Worm (Caenorhabditis elegans) whole organism, late embryonic: Measurements from ENCODE around the gene sas-4.

Experiments
- F13H6.1 ChIP-seq: sonication (generic microtip); optimal IDR thresholded peaks from 2 replicates; lab custom pipeline; 2016; ENCODE audit warnings: missing genetic modification characterization, missing compliant biosample characterization
- K02D7.2 ChIP-seq: sonication (generic microtip); optimal IDR thresholded peaks from 2 replicates; lab custom pipeline; 2017; ENCODE audit warnings: mild to moderate bottlenecking, missing genetic modification characterization, missing compliant biosample characterization
- T23F11.4 ChIP-seq: fragments of 200-800 bp; sonication (Bioruptor generic); optimal IDR thresholded peaks from 2 replicates; lab custom pipeline; 2018; ENCODE audit warnings: mild to moderate bottlenecking, missing genetic modification characterization, missing compliant biosample characterization
- Y22D7AL.16 ChIP-seq: sonication (generic microtip); optimal IDR thresholded peaks from 2 replicates; lab custom pipeline; 2016; ENCODE audit warnings: missing genetic modification characterization, missing compliant biosample characterization
- ahr-1 ChIP-seq: sonication (generic microtip); optimal IDR thresholded peaks from 2 replicates; lab custom pipeline; 2016; ENCODE audit warnings: missing genetic modification characterization, missing compliant biosample characterization
- ama-1 ChIP-seq: fragments of 150-350 bp; optimal IDR thresholded peaks from 2 replicates; lab custom pipeline; 2014
- ceh-14 ChIP-seq: sonication (generic microtip); optimal IDR thresholded peaks from 2 replicates; lab custom pipeline; 2016; ENCODE audit warnings: missing genotype, missing genetic modification characterization, missing compliant biosample characterization
- ceh-18 ChIP-seq: sonication (generic microtip); optimal IDR thresholded peaks from 2 replicates; lab custom pipeline; 2016; ENCODE audit warnings: missing genetic modification characterization, missing compliant biosample characterization
- ceh-19 ChIP-seq: fragments of 200-800 bp; sonication (Bioruptor generic); optimal IDR thresholded peaks from 2 replicates; lab custom pipeline; 2018; ENCODE audit warnings: mild to moderate bottlenecking, missing genetic modification characterization, missing compliant biosample characterization
- ceh-2 ChIP-seq: sonication (generic microtip); optimal IDR thresholded peaks from 2 replicates; lab custom pipeline; 2016; ENCODE audit warnings: missing genotype, missing genetic modification characterization, missing compliant biosample characterization
- ceh-24 ChIP-seq: sonication (generic microtip); optimal IDR thresholded peaks from 2 replicates; lab custom pipeline; 2016; ENCODE audit warnings: mild to moderate bottlenecking, missing genetic modification characterization, missing compliant biosample characterization
- ceh-30 ChIP-seq: fragments of 150-350 bp; optimal IDR thresholded peaks from 2 replicates; lab custom pipeline; 2014; ENCODE audit warnings: missing biosample characterization, missing genetic modification characterization
- ceh-34 ChIP-seq: sonication (generic microtip); optimal IDR thresholded peaks from 2 replicates; lab custom pipeline; 2016; ENCODE audit warnings: mild to moderate bottlenecking, missing genetic modification characterization, missing compliant biosample characterization
- ceh-6 ChIP-seq: fragments of 200-800 bp; sonication (Bioruptor generic); optimal IDR thresholded peaks from 2 replicates; lab custom pipeline; 2018; ENCODE audit warnings: mild to moderate bottlenecking, missing genetic modification characterization, missing compliant biosample characterization
- che-1 ChIP-seq: sonication (generic microtip); optimal IDR thresholded peaks from 2 replicates; lab custom pipeline; 2016; ENCODE audit warnings: mild to moderate bottlenecking, missing genetic modification characterization, missing compliant biosample characterization
- dmd-4 ChIP-seq: sonication (generic microtip); optimal IDR thresholded peaks from 2 replicates; lab custom pipeline; 2016; ENCODE audit warnings: borderline replicate concordance, missing genetic modification characterization, missing compliant biosample characterization
- elt-2 ChIP-seq: sonication (generic microtip); optimal IDR thresholded peaks from 2 replicates; lab custom pipeline; 2016; ENCODE audit warnings: missing genetic modification reagents, missing genetic modification characterization, missing compliant biosample characterization
- elt-4 ChIP-seq: sonication (generic microtip); optimal IDR thresholded peaks from 2 replicates; lab custom pipeline; 2016; ENCODE audit warnings: missing genetic modification characterization, missing compliant biosample characterization
- eyg-1 ChIP-seq: sonication (generic microtip); optimal IDR thresholded peaks from 2 replicates; lab custom pipeline; 2016; ENCODE audit warnings: missing genotype, missing genetic modification characterization, missing compliant biosample characterization
- fax-1 ChIP-seq: sonication (generic microtip); optimal IDR thresholded peaks from 2 replicates; lab custom pipeline; 2016; ENCODE audit warnings: missing genotype, missing genetic modification characterization, missing compliant biosample characterization
- fkh-10 ChIP-seq: fragments of 150-350 bp; optimal IDR thresholded peaks from 2 replicates; lab custom pipeline; 2014; ENCODE audit warnings: missing biosample characterization, missing genetic modification reagents, missing genetic modification characterization
- fkh-6 ChIP-seq: sonication (generic microtip); optimal IDR thresholded peaks from 2 replicates; lab custom pipeline; 2016; ENCODE audit warnings: missing genetic modification characterization, missing compliant biosample characterization
- gmeb-2 ChIP-seq: sonication (generic microtip); optimal IDR thresholded peaks from 2 replicates; lab custom pipeline; 2016; ENCODE audit warnings: missing genetic modification characterization, inconsistent platforms, missing compliant biosample characterization
- hlh-13 ChIP-seq: fragments of 200-800 bp; sonication (Bioruptor generic); optimal IDR thresholded peaks from 2 replicates; lab custom pipeline; 2018; ENCODE audit warnings: mild to moderate bottlenecking, missing genetic modification characterization, missing compliant biosample characterization
- hlh-30 ChIP-seq: sonication (generic microtip); optimal IDR thresholded peaks from 2 replicates; lab custom pipeline; 2017; ENCODE audit warnings: antibody characterized with exemption, missing genetic modification characterization, missing compliant biosample characterization; ENCODE audit not compliant: insufficient read depth
- hlh-6 ChIP-seq: sonication (generic microtip); optimal IDR thresholded peaks from 2 replicates; lab custom pipeline; 2016; ENCODE audit warnings: missing genotype, missing genetic modification characterization, missing compliant biosample characterization
- hlh-8 ChIP-seq: sonication (generic microtip); optimal IDR thresholded peaks from 2 replicates; lab custom pipeline; 2016; ENCODE audit warnings: missing genotype, missing genetic modification characterization, missing compliant biosample characterization
- lin-11 ChIP-seq: fragments of 200-800 bp; sonication (Bioruptor generic); optimal IDR thresholded peaks from 2 replicates; lab custom pipeline; 2018; ENCODE audit warnings: mild to moderate bottlenecking, missing genetic modification characterization, missing compliant biosample characterization
- mec-3 ChIP-seq: sonication (generic microtip); optimal IDR thresholded peaks from 2 replicates; lab custom pipeline; 2016; ENCODE audit warnings: borderline replicate concordance, missing genetic modification characterization, missing compliant biosample characterization
- nfya-1 ChIP-seq: sonication (generic microtip); optimal IDR thresholded peaks from 2 replicates; lab custom pipeline; 2017; ENCODE audit warnings: missing genetic modification characterization, mild to moderate bottlenecking, missing compliant biosample characterization, antibody characterized with exemption, moderate library complexity
- nhr-11 ChIP-seq: fragments of 150-350 bp; optimal IDR thresholded peaks from 2 replicates; lab custom pipeline; 2014; ENCODE audit warnings: missing biosample characterization, missing genetic modification characterization
- nhr-232 ChIP-seq: sonication (generic microtip); optimal IDR thresholded peaks from 2 replicates; lab custom pipeline; 2016; ENCODE audit warnings: missing genetic modification characterization, missing compliant biosample characterization
- npax-4 ChIP-seq: sonication (generic microtip); optimal IDR thresholded peaks from 2 replicates; lab custom pipeline; 2016; ENCODE audit warnings: missing genetic modification characterization, missing compliant biosample characterization
- odd-2 ChIP-seq: sonication (generic microtip); optimal IDR thresholded peaks from 2 replicates; lab custom pipeline; 2017; ENCODE audit warnings: antibody characterized with exemption, mild to moderate bottlenecking, missing genetic modification characterization, missing compliant biosample characterization
- pat-9 ChIP-seq: fragments of 200-800 bp; sonication (Bioruptor generic); optimal IDR thresholded peaks from 2 replicates; lab custom pipeline; 2018; ENCODE audit warnings: mild to moderate bottlenecking, missing genetic modification characterization, moderate library complexity, missing compliant biosample characterization
- pax-1 ChIP-seq: fragments of 150-350 bp; optimal IDR thresholded peaks from 2 replicates; lab custom pipeline; 2014; ENCODE audit warnings: missing biosample characterization, missing genetic modification characterization
- pha-2 ChIP-seq: sonication (generic microtip); optimal IDR thresholded peaks from 2 replicates; lab custom pipeline; 2017; ENCODE audit warnings: mild to moderate bottlenecking, missing genetic modification characterization, missing compliant biosample characterization
- pqm-1 ChIP-seq: sonication (generic microtip); optimal IDR thresholded peaks from 2 replicates; lab custom pipeline; 2016; ENCODE audit warnings: missing genetic modification characterization, missing compliant biosample characterization
- pros-1 ChIP-seq: fragments of 150-350 bp; optimal IDR thresholded peaks from 2 replicates; lab custom pipeline; 2014; ENCODE audit warnings: missing biosample characterization, missing genetic modification reagents, missing genetic modification characterization
- ref-2 ChIP-seq: sonication (generic microtip); optimal IDR thresholded peaks from 2 replicates; lab custom pipeline; 2016; ENCODE audit warnings: missing genetic modification characterization, missing compliant biosample characterization
- sdc-2 ChIP-seq: sonication (generic microtip); optimal IDR thresholded peaks from 2 replicates; lab custom pipeline; 2016; ENCODE audit warnings: missing genotype, missing genetic modification characterization, missing compliant biosample characterization
- sox-2 ChIP-seq: fragments of 200-800 bp; sonication (Bioruptor generic); IDR thresholded peaks from 2 replicates; pipeline ENCODE4 v1.3.6; 2022; ENCODE audit warnings: missing genetic modification reagents, missing genetic modification characterization, missing compliant biosample characterization
- sox-4 ChIP-seq: sonication (generic microtip); optimal IDR thresholded peaks from 2 replicates; lab custom pipeline; 2017; ENCODE audit warnings: mild to moderate bottlenecking, missing genetic modification characterization, inconsistent platforms, missing compliant biosample characterization
- syd-9 ChIP-seq: sonication (generic microtip); optimal IDR thresholded peaks from 2 replicates; lab custom pipeline; 2016; ENCODE audit warnings: mild to moderate bottlenecking, missing genetic modification characterization, moderate library complexity, missing compliant biosample characterization
- tbx-2 ChIP-seq: sonication (generic microtip); optimal IDR thresholded peaks from 2 replicates; lab custom pipeline; 2016; ENCODE audit warnings: missing genetic modification characterization, missing compliant biosample characterization
- tbx-7 ChIP-seq: sonication (generic microtip); optimal IDR thresholded peaks from 2 replicates; lab custom pipeline; 2016; ENCODE audit warnings: missing genotype, missing genetic modification characterization, missing compliant biosample characterization
- unc-3 ChIP-seq, 2 experiments: fragments of 200-800 bp in 1 of 2; sonication (Bioruptor generic) in 1 of 2; sonication (generic microtip) in 1 of 2; conservative IDR thresholded peaks in 1 of 2; optimal IDR thresholded peaks in 1 of 2; 2 replicates each; pipeline versions ENCODE4 v1.3.6 to Lab custom; 2016 to 2022; ENCODE audit warnings: missing compliant biosample characterization in 2 of 2, missing genetic modification characterization in 2 of 2, missing genetic modification reagents in 1 of 2
- unc-42 ChIP-seq: sonication (generic microtip); optimal IDR thresholded peaks from 2 replicates; lab custom pipeline; 2016; ENCODE audit warnings: missing genotype, missing genetic modification characterization, missing compliant biosample characterization
- unc-55 ChIP-seq: sonication (generic microtip); optimal IDR thresholded peaks from 2 replicates; lab custom pipeline; 2017; ENCODE audit warnings: missing biosample characterization, missing genetic modification reagents, missing genetic modification characterization
- ztf-16 ChIP-seq: sonication (generic microtip); optimal IDR thresholded peaks from 2 replicates; lab custom pipeline; 2017; ENCODE audit warnings: missing genetic modification characterization, missing compliant biosample characterization

Gene sas-4

DNA sequence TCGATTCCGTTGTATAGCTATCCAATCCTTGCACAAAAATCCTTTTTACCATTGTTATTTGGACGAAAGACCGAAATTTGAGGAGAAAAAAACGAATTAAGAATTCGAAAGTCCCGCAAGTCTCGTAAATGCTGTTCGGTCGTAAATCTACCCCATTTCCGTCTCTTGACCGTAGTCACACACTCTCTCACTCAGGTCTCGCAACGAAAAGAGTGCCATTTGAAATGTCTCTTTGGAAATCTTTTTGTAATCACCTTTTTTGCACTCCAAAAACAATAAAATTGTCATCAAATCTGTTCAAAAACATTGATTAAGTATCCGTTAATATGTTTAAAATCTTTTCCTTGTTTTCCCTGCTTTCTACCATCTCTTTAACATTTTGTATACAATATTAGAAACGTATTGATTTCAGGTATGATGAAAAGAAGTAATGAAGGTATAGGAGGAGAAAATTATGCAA, 39.9 kb upstream of the sas-4 start, which contains the start of the genes R05D3.8 and rfp-1 (continued):
- TF ChIP-seq unc-3 (GFP tag; conservative IDR thresholded peaks at IDR 0.05; lab: Robert Waterston, UW) = no peak
- TF ChIP-seq unc-3 (tag; optimal IDR thresholded peaks at IDR 0.05; lab: Kevin White, UChicago) = no peak
- no peak for TF ChIP-seq che-1 (tag; lab: Kevin White, UChicago)
- no peak for TF ChIP-seq fkh-10
- no peak for TF ChIP-seq tbx-2 (tag; lab: Kevin White, UChicago)
- TF ChIP-seq npax-4 (tag; lab: Kevin White, UChicago) = no peak
- TF ChIP-seq ahr-1 (tag; lab: Kevin White, UChicago) = no peak
- TF ChIP-seq ceh-18 (tag; lab: Kevin White, UChicago) = peak; percentile 35
- no peak for TF ChIP-seq ceh-24 (tag; lab: Kevin White, UChicago)
- no peak for TF ChIP-seq ceh-6 (GFP tag; lab: Kevin White, UChicago)
- TF ChIP-seq eyg-1 (tag; lab: Kevin White, UChicago) = no peak
- TF ChIP-seq elt-2 (tag; lab: Kevin White, UChicago) = no peak
- TF ChIP-seq pax-1 (tag; lab: Kevin White, UChicago) = peak; percentile 47
- TF ChIP-seq ceh-19 (GFP tag; lab: Kevin White, UChicago) = no peak
- no peak for TF ChIP-seq hlh-8 (tag; lab: Kevin White, UChicago)
- no peak for TF ChIP-seq fax-1 (tag; lab: Kevin White, UChicago)
- no peak for TF ChIP-seq nhr-232 (tag; lab: Kevin White, UChicago)
- TF ChIP-seq pat-9 (tag; lab: Kevin White, UChicago) = no peak
- no peak for TF ChIP-seq fkh-6
- no peak for TF ChIP-seq dmd-4 (tag; lab: Kevin White, UChicago)
- TF ChIP-seq mec-3 (tag; lab: Kevin White, UChicago) = no peak
- no peak for TF ChIP-seq ztf-16
- TF ChIP-seq tbx-7 (tag; lab: Kevin White, UChicago) = no peak
- no peak for TF ChIP-seq pqm-1
- TF ChIP-seq ref-2 (tag; lab: Kevin White, UChicago) = no peak
- no peak for TF ChIP-seq odd-2 (tag; lab: Kevin White, UChicago)
- no peak for TF ChIP-seq T23F11.4 (GFP tag; lab: Kevin White, UChicago)
- no peak for TF ChIP-seq gmeb-2 (tag; lab: Kevin White, UChicago)
- TF ChIP-seq nhr-11 = no peak
- no peak for TF ChIP-seq sox-4 (tag; lab: Kevin White, UChicago)
- TF ChIP-seq ama-1 = no peak
- TF ChIP-seq hlh-13 (GFP tag; lab: Kevin White, UChicago) = no peak

DNA sequence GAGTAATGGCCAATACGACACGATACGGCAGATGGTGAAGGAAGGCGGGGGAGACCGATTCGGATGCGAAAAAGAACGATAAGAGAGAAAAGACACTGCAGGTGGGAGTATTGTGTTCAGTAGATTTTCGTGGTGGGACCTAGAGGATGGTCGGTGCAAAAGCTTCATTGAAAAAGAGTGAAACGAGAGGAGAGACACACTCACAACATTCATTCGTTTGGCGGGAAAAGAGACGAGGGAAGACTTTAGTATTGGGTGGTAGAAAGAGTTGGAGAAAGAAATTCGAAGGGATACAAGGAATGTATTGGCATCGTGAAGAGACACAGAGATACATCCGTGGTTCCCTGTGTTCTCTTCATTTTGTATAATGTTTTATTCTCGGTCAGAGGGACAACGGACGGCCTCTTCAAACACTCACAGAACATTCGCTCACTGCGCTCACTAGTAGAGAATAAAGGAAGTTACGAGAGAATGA, 38.1 kb upstream of the sas-4 start:
- TF ChIP-seq hlh-30 (tag; lab: Kevin White, UChicago) (peak; percentile 10), syd-9 (tag; lab: Kevin White, UChicago) (peak; percentile 56), hlh-6 (tag; lab: Kevin White, UChicago) (peak; percentile 25), dmd-4 (tag; lab: Kevin White, UChicago) (no peak), unc-55 (GFP tag; lab: Kevin White, UChicago) (peak; percentile 14), ceh-30 (no peak), elt-4 (tag; lab: Kevin White, UChicago) (no peak), ceh-2 (tag; lab: Kevin White, UChicago) (peak; percentile 39), lin-11 (peak; percentile 8), elt-2 (tag; lab: Kevin White, UChicago) (peak; percentile 14), tbx-7 (tag; lab: Kevin White, UChicago) (peak; percentile 37), sox-2 (GFP tag; lab: Robert Waterston, UW) (no peak; the same call in 1 of the 2 replicates), ceh-34 (peak; percentile 70), pros-1 (tag; lab: Kevin White, UChicago) (peak; percentile 40), eyg-1 (tag; lab: Kevin White, UChicago) (peak; percentile 55), T23F11.4 (GFP tag; lab: Kevin White, UChicago) (no peak), ref-2 (tag; lab: Kevin White, UChicago) (peak; percentile 26), K02D7.2 (tag; lab: Kevin White, UChicago) (no peak), ceh-14 (peak; percentile 37), nfya-1 (peak; percentile 87), pqm-1 (no peak), sox-4 (tag; lab: Kevin White, UChicago) (no peak), odd-2 (tag; lab: Kevin White, UChicago) (no peak), sdc-2 (tag; lab: Kevin White, UChicago) (peak; percentile 7), pha-2 (no peak), F13H6.1 (no peak), che-1 (tag; lab: Kevin White, UChicago) (peak; percentile 12), tbx-2 (tag; lab: Kevin White, UChicago) (peak; percentile 60), ceh-18 (tag; lab: Kevin White, UChicago) (peak; percentile 81), Y22D7AL.16 (tag; lab: Kevin White, UChicago) (no peak), unc-42 (tag; lab: Kevin White, UChicago) (peak; percentile 55)
